Worm (Caenorhabditis elegans) whole organism, L4 larva: Measurements from ENCODE around the gene C26E1.2.

Source experiments
- daf-19 ChIP-seq: fragments of 200-800 bp; sonication (Bioruptor generic); conservative IDR thresholded peaks from 2 replicates; pipeline ENCODE4 v1.3.6; 2022; ENCODE audit warnings: missing genetic modification characterization, missing compliant biosample characterization
- madf-5 ChIP-seq, 2 experiments: fragments of 200-800 bp; sonication (Bioruptor generic); IDR thresholded peaks; 2 replicates each; pipeline ENCODE4 v1.3.6; 2022; ENCODE audit warnings: missing compliant biosample characterization in 2 of 2, missing genetic modification characterization in 2 of 2
- mdl-1 ChIP-seq, 2 experiments: fragments of 150-350 bp in 1 of 2; sonication (generic microtip) in 1 of 2; optimal IDR thresholded peaks; 2 replicates each; lab custom pipeline; 2014 to 2017; ENCODE audit warnings: missing biosample characterization in 2 of 2, missing genetic modification characterization in 2 of 2
- nhr-28 ChIP-seq: fragments of 150-350 bp; optimal IDR thresholded peaks from 2 replicates; lab custom pipeline; 2014; ENCODE audit warnings: missing biosample characterization, missing genetic modification characterization
- nhr-76 ChIP-seq: fragments of 150-350 bp; optimal IDR thresholded peaks from 2 replicates; lab custom pipeline; 2014; ENCODE audit warnings: missing biosample characterization, missing genetic modification characterization
- pha-4 ChIP-seq, 2 experiments: fragments of 150-350 bp in 1 of 2; fragments of 200-800 bp in 1 of 2; sonication (Bioruptor generic) in 1 of 2; IDR thresholded peaks in 1 of 2; optimal IDR thresholded peaks in 1 of 2; 2 replicates each; pipeline versions ENCODE4 v1.3.6 to Lab custom; 2014 to 2022; ENCODE audit warnings: missing genetic modification characterization in 2 of 2, missing genetic modification reagents in 2 of 2, missing biosample characterization in 1 of 2, missing compliant biosample characterization in 1 of 2
- vab-7 ChIP-seq: fragments of 200-800 bp; sonication (Bioruptor generic); IDR thresholded peaks from 2 replicates; pipeline ENCODE4 v1.3.6; 2022; ENCODE audit warnings: missing genetic modification reagents, missing genetic modification characterization, missing compliant biosample characterization
- ztf-11 ChIP-seq: fragments of 150-350 bp; optimal IDR thresholded peaks from 2 replicates; lab custom pipeline; 2014; ENCODE audit warnings: missing biosample characterization, missing genetic modification characterization

DNA sequence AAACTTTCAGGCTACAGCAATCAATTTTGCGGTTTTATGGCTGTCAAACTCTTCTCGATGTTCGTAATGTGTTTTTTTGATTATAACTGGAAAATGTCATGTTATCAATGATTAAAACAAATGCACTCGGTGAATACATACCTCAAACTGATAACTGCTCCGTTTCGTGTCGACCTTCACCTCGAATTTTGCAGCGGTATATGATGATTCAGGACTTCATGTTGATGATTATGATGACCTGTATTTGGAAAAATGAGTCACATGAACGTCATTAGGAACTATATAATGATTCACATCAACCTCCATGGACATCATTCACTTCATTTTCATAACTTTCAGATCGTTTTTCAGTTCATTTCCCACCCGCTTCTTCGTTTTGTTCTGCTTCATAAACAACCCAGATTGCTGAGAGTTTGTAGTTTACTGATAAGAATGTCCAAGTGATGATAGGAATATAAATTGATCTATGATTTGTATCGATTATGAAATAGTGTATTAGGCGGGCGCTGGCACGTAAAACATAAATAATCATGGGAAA, 42.1 kb upstream of the C26E1.2 start:
- TF ChIP-seq nhr-76 (tag; lab: Kevin White, UChicago) (no peak), madf-5 (GFP tag; IDR thresholded peaks at IDR 0.05; lab: Robert Waterston, UW) (no peak), vab-7 (GFP tag; lab: Robert Waterston, UW) (no peak), ztf-11 (tag; lab: Kevin White, UChicago) (no peak), daf-19 (GFP tag; lab: Robert Waterston, UW) (no peak), pha-4 (GFP tag; IDR thresholded peaks at IDR 0.05; lab: Robert Waterston, UW) (no peak), pha-4 (tag; optimal IDR thresholded peaks at IDR 0.05; lab: Kevin White, UChicago) (no peak), mdl-1 (tag; optimal IDR thresholded peaks at IDR 0.05; lab: Kevin White, UChicago) (peak in 1 of 2 experiments; percentile 38), nhr-28 (tag; lab: Kevin White, UChicago) (peak; percentile 71)
